Worm (Caenorhabditis elegans) whole organism, L1 larva: ENCODE results near the gene mev-1.

ENCODE experiments used
- Y116A8C.19 ChIP-seq: sonication (generic microtip); optimal IDR thresholded peaks from 2 replicates; lab custom pipeline; 2016; ENCODE audit warnings: missing compliant biosample characterization, missing genetic modification characterization, borderline replicate concordance
- aha-1 ChIP-seq: fragments of 150-350 bp; optimal IDR thresholded peaks from 2 replicates; lab custom pipeline; 2014; ENCODE audit warnings: missing biosample characterization, missing genetic modification characterization
- blmp-1 ChIP-seq: fragments of 150-350 bp; optimal IDR thresholded peaks from 2 replicates; lab custom pipeline; 2014; ENCODE audit warnings: missing biosample characterization, missing genetic modification characterization
- ceh-82 ChIP-seq, 3 experiments: fragments of 150-350 bp in 1 of 3; sonication (generic microtip) in 2 of 3; optimal IDR thresholded peaks; 2 replicates each; lab custom pipeline; 2014 to 2017; ENCODE audit warnings: missing biosample characterization in 3 of 3, missing genetic modification characterization in 3 of 3
- ceh-88 ChIP-seq: fragments of 200-800 bp; sonication (Bioruptor generic); IDR thresholded peaks from 2 replicates; pipeline ENCODE4 v1.3.6; 2022; ENCODE audit warnings: missing genetic modification characterization, missing compliant biosample characterization
- efl-1 ChIP-seq, 4 experiments: fragments of 150-350 bp; optimal IDR thresholded peaks in 3 of 4; peaks in 1 of 4; 1 replicate in 1 of 4; 2 replicates in 3 of 4; lab custom pipeline; 2014; ENCODE audit warnings: missing biosample characterization in 2 of 4, missing genetic modification characterization in 2 of 4, missing genetic modification reagents in 2 of 4
- efl-3 ChIP-seq: fragments of 200-800 bp; sonication (Bioruptor generic); optimal IDR thresholded peaks from 2 replicates; lab custom pipeline; 2018; ENCODE audit warnings: mild to moderate bottlenecking, missing genetic modification characterization, missing compliant biosample characterization
- egl-27 ChIP-seq, 2 experiments: fragments of 150-350 bp in 1 of 2; sonication (generic microtip); optimal IDR thresholded peaks; 3 replicates each; lab custom pipeline; 2017 to 2018; ENCODE audit warnings: missing biosample characterization in 2 of 2, missing genetic modification characterization in 2 of 2, missing genetic modification reagents in 2 of 2
- elt-2 ChIP-seq: sonication (generic microtip); optimal IDR thresholded peaks from 2 replicates; lab custom pipeline; 2016; ENCODE audit warnings: missing genetic modification characterization, mild to moderate bottlenecking, inconsistent platforms, missing compliant biosample characterization, missing genetic modification reagents
- elt-3 ChIP-seq, 6 experiments: fragments of 150-350 bp in 1 of 6; sonication (generic microtip); optimal IDR thresholded peaks; 2 replicates each; lab custom pipeline; 2017 to 2018; ENCODE audit warnings: missing biosample characterization in 6 of 6, missing genetic modification characterization in 6 of 6, inconsistent platforms in 1 of 6
- ets-5 ChIP-seq: fragments of 200-800 bp; sonication (Bioruptor generic); IDR thresholded peaks from 2 replicates; pipeline ENCODE4 v1.3.6; 2022; ENCODE audit warnings: missing genetic modification characterization, missing compliant biosample characterization
- fkh-10 ChIP-seq: sonication (generic microtip); optimal IDR thresholded peaks from 2 replicates; lab custom pipeline; 2017; ENCODE audit warnings: missing biosample characterization, missing genetic modification reagents, missing genetic modification characterization
- fkh-8 ChIP-seq: sonication (generic microtip); optimal IDR thresholded peaks from 2 replicates; lab custom pipeline; 2016; ENCODE audit warnings: mild to moderate bottlenecking, missing genetic modification characterization, missing compliant biosample characterization
- grh-1 ChIP-seq: fragments of 200-800 bp; sonication (Bioruptor generic); IDR thresholded peaks from 2 replicates; pipeline ENCODE4 v1.3.6; 2022; ENCODE audit warnings: missing genetic modification reagents, missing genetic modification characterization, missing compliant biosample characterization
- hlh-17 ChIP-seq: fragments of 200-800 bp; sonication (Bioruptor generic); optimal IDR thresholded peaks from 2 replicates; lab custom pipeline; 2018; ENCODE audit warnings: missing genetic modification characterization, mild to moderate bottlenecking, missing compliant biosample characterization, moderate library complexity, borderline replicate concordance
- hpl-2 ChIP-seq: fragments of 150-350 bp; optimal IDR thresholded peaks from 2 replicates; lab custom pipeline; 2014; ENCODE audit warnings: missing biosample characterization, missing genetic modification reagents, missing genetic modification characterization
- irx-1 ChIP-seq: sonication (generic microtip); optimal IDR thresholded peaks from 2 replicates; lab custom pipeline; 2016; ENCODE audit warnings: missing genetic modification characterization, missing compliant biosample characterization
- isw-1 ChIP-seq: fragments of 200-800 bp; sonication (Bioruptor generic); IDR thresholded peaks from 2 replicates; pipeline ENCODE4 v1.3.6; 2022; ENCODE audit warnings: missing genetic modification characterization, missing compliant biosample characterization
- lin-14 ChIP-seq: fragments of 200-800 bp; sonication (Bioruptor generic); optimal IDR thresholded peaks from 2 replicates; lab custom pipeline; 2018; ENCODE audit warnings: mild to moderate bottlenecking, missing genetic modification characterization, moderate library complexity, missing compliant biosample characterization
- lin-35 ChIP-seq, 2 experiments: fragments of 150-350 bp; optimal IDR thresholded peaks; 2 replicates each; lab custom pipeline; 2014; ENCODE audit warnings: missing biosample characterization in 2 of 2, missing genetic modification characterization in 2 of 2, missing genetic modification reagents in 2 of 2
- lsy-2 ChIP-seq, 2 experiments: fragments of 150-350 bp; optimal IDR thresholded peaks; 2 replicates each; lab custom pipeline; 2014; ENCODE audit warnings: missing biosample characterization in 2 of 2, missing genetic modification characterization in 2 of 2
- mab-9 ChIP-seq: fragments of 200-800 bp; sonication (Bioruptor generic); IDR thresholded peaks from 2 replicates; pipeline ENCODE4 v1.3.6; 2022; ENCODE audit warnings: missing genetic modification reagents, missing genetic modification characterization, missing compliant biosample characterization
- mdl-1 ChIP-seq, 2 experiments: fragments of 150-350 bp; optimal IDR thresholded peaks; 2 replicates each; lab custom pipeline; 2014 to 2017; ENCODE audit warnings: missing biosample characterization in 2 of 2, missing genetic modification characterization in 2 of 2, inconsistent platforms in 1 of 2
- mef-2 ChIP-seq: fragments of 150-350 bp; optimal IDR thresholded peaks from 2 replicates; lab custom pipeline; 2014; ENCODE audit warnings: missing biosample characterization, missing genetic modification characterization
- mep-1 ChIP-seq: fragments of 150-350 bp; optimal IDR thresholded peaks from 2 replicates; lab custom pipeline; 2014; ENCODE audit warnings: missing biosample characterization, missing genetic modification characterization
- nhr-19 ChIP-seq: fragments of 200-800 bp; sonication (Bioruptor generic); conservative IDR thresholded peaks from 2 replicates; pipeline ENCODE4 v1.3.6; 2022; ENCODE audit warnings: missing genetic modification characterization, missing compliant biosample characterization
- nhr-20 ChIP-seq: sonication (generic microtip); optimal IDR thresholded peaks from 2 replicates; lab custom pipeline; 2016; ENCODE audit warnings: mild to moderate bottlenecking, missing genetic modification characterization, missing compliant biosample characterization
- nhr-237 ChIP-seq: fragments of 150-350 bp; optimal IDR thresholded peaks from 2 replicates; lab custom pipeline; 2014; ENCODE audit warnings: missing biosample characterization, missing genetic modification characterization
- nhr-28 ChIP-seq: fragments of 150-350 bp; optimal IDR thresholded peaks from 2 replicates; lab custom pipeline; 2014; ENCODE audit warnings: missing biosample characterization, missing genetic modification characterization
- nhr-71 ChIP-seq: sonication (generic microtip); optimal IDR thresholded peaks from 2 replicates; lab custom pipeline; 2016; ENCODE audit warnings: mild to moderate bottlenecking, missing genetic modification characterization, moderate library complexity, missing compliant biosample characterization
- nhr-77 ChIP-seq: fragments of 150-350 bp; optimal IDR thresholded peaks from 2 replicates; lab custom pipeline; 2014; ENCODE audit warnings: missing biosample characterization, missing genetic modification characterization
- nhr-85 ChIP-seq: sonication (generic microtip); peaks from one replicate; lab custom pipeline; 2016; ENCODE audit warnings: missing genetic modification characterization, inconsistent platforms, missing compliant biosample characterization
- pax-3 ChIP-seq: fragments of 200-800 bp; sonication (Bioruptor generic); optimal IDR thresholded peaks from 2 replicates; lab custom pipeline; 2018; ENCODE audit warnings: mild to moderate bottlenecking, missing genetic modification characterization, moderate library complexity, missing compliant biosample characterization
- rnt-1 ChIP-seq: sonication (generic microtip); optimal IDR thresholded peaks from 2 replicates; lab custom pipeline; 2016; ENCODE audit warnings: mild to moderate bottlenecking, missing genetic modification characterization, moderate library complexity, missing compliant biosample characterization
- snu-23 ChIP-seq: sonication (generic microtip); optimal IDR thresholded peaks from 2 replicates; lab custom pipeline; 2016; ENCODE audit warnings: missing genetic modification characterization, missing compliant biosample characterization
- swsn-7 ChIP-seq: sonication (generic microtip); optimal IDR thresholded peaks from 2 replicates; lab custom pipeline; 2016; ENCODE audit warnings: missing genetic modification characterization, missing compliant biosample characterization
- unc-130 ChIP-seq: fragments of 150-350 bp; optimal IDR thresholded peaks from 2 replicates; lab custom pipeline; 2017; ENCODE audit warnings: missing biosample characterization, missing genetic modification characterization, inconsistent platforms
- unc-30 ChIP-seq: sonication (generic microtip); optimal IDR thresholded peaks from 2 replicates; lab custom pipeline; 2017; ENCODE audit warnings: missing biosample characterization, missing genetic modification characterization
- unc-62 ChIP-seq: fragments of 150-350 bp; optimal IDR thresholded peaks from 2 replicates; lab custom pipeline; 2014; ENCODE audit warnings: missing biosample characterization, missing genetic modification reagents, missing genetic modification characterization
- vab-15 ChIP-seq: sonication (generic microtip); optimal IDR thresholded peaks from 2 replicates; lab custom pipeline; 2017; ENCODE audit warnings: missing genotype, mild to moderate bottlenecking, missing genetic modification characterization, missing compliant biosample characterization

Gene mev-1

DNA sequence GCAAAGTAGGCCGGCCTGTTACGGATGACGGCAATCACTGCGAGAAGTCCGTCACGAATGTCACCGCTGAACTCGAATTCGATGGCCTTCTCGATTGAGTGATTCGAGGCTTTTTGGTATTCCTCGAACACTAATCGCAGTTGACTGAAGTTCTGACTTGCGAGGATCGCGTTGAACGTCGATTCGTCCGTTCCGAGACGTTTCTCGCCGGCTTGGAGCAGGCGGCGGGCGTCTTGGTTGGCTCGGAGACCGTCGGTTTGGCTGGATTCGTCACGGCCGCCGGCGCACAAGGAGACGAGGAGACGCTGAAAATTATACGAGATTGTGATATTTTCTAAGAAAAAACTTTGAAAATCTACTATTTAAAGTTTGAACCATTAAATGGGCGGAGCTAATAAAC is 7.8 kb upstream of the mev-1 start:
- no peak for TF ChIP-seq mef-2
- no peak for TF ChIP-seq lin-35 (GFP tag; optimal IDR thresholded peaks at IDR 0.05; lab: Kevin White, UChicago)
- TF ChIP-seq grh-1 (GFP tag; lab: Robert Waterston, UW) = no peak
- TF ChIP-seq hlh-17 (GFP tag; lab: Kevin White, UChicago) = no peak
- no peak for TF ChIP-seq ets-5
- TF ChIP-seq aha-1 (tag; lab: Kevin White, UChicago) = no peak

- TF ChIP-seq snu-23 (GFP tag; lab: Kevin White, UChicago) (peak; percentile 35), unc-130 (tag; lab: Kevin White, UChicago) (no peak), nhr-20 (tag; lab: Kevin White, UChicago) (peak; percentile 10), pax-3 (tag; lab: Kevin White, UChicago) (no peak), elt-3 (tag; optimal IDR thresholded peaks at IDR 0.05; lab: Kevin White, UChicago) (no peak), lsy-2 (tag; optimal IDR thresholded peaks at IDR 0.05; lab: Kevin White, UChicago) (peak in 1 of 2 experiments; percentile 1), efl-1 (optimal IDR thresholded peaks at IDR 0.05; lab: Kevin White, UChicago) (peak in 1 of 2 experiments; percentile 15), efl-1 (GFP tag; optimal IDR thresholded peaks at IDR 0.05 in 1 of 2; lab: Kevin White, UChicago) (no peak), unc-30 (no peak), mep-1 (tag; lab: Kevin White, UChicago) (peak; percentile 31), swsn-7 (tag; lab: Kevin White, UChicago) (no peak), grh-1 (GFP tag; lab: Robert Waterston, UW) (no peak), ceh-88 (no peak), ets-5 (no peak), blmp-1 (peak; percentile 41), mab-9 (GFP tag; lab: Robert Waterston, UW) (no peak), fkh-8 (tag; lab: Kevin White, UChicago) (no peak), elt-2 (tag; lab: Kevin White, UChicago) (no peak), nhr-237 (tag; lab: Kevin White, UChicago) (no peak), lin-14 (GFP tag; lab: Kevin White, UChicago) (peak; percentile 54), ceh-82 (tag; optimal IDR thresholded peaks at IDR 0.05; lab: Kevin White, UChicago) (no peak), unc-62 (no peak), nhr-71 (tag; lab: Kevin White, UChicago) (peak; percentile 27), isw-1 (GFP tag; lab: Robert Waterston, UW) (no peak), nhr-85 (tag; lab: Kevin White, UChicago) (peak; percentile 69), vab-15 (tag; lab: Kevin White, UChicago) (no peak), efl-3 (GFP tag; lab: Kevin White, UChicago) (no peak), hpl-2 (GFP tag; lab: Kevin White, UChicago) (no peak), fkh-10 (GFP tag; lab: Kevin White, UChicago) (no peak), irx-1 (tag; lab: Kevin White, UChicago) (no peak), egl-27 (tag; optimal IDR thresholded peaks at IDR 0.05; lab: Kevin White, UChicago) (peak in 1 of 2 experiments; percentile 35)
Observed at ce11 chrIII:10328565-10329541, 5.2 kb upstream of the mev-1 start.

DNA sequence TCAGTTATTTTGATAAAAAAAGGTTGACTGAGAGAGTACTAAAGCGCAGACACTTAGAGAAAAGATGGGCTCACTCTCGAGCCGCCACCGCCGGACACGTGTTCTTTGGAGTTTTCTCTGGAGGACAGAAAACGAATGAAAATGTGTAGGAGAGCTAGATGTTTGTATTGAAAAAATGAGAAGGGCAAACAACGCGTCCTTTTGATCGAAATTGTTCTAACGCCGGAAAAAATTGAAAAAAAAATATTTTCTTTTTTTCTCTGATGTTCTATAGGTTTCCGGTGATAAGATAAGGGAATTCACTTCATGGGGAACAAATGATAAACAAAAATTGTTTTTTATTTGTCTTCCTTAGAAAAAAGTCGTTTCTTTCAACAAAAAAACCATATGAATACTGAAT is 4.3 kb upstream of the mev-1 start:
- peak; percentile 19 for TF ChIP-seq rnt-1 (tag; lab: Kevin White, UChicago)
- peak; percentile 7 for TF ChIP-seq blmp-1
- no peak for TF ChIP-seq nhr-71 (tag; lab: Kevin White, UChicago)
- no peak for TF ChIP-seq nhr-28 (tag; lab: Kevin White, UChicago)
- TF ChIP-seq nhr-77 = no peak
- no peak for TF ChIP-seq efl-1 (optimal IDR thresholded peaks at IDR 0.05; lab: Kevin White, UChicago)
- peak in 1 of 2 experiments; percentile 10 for TF ChIP-seq efl-1 (GFP tag; optimal IDR thresholded peaks at IDR 0.05 in 1 of 2; lab: Kevin White, UChicago)
- TF ChIP-seq lin-35 (GFP tag; optimal IDR thresholded peaks at IDR 0.05; lab: Kevin White, UChicago) = peak in 1 of 2 experiments; percentile 6
- TF ChIP-seq mdl-1 (tag; optimal IDR thresholded peaks at IDR 0.05; lab: Kevin White, UChicago) = peak in 1 of 2 experiments; percentile 38
- TF ChIP-seq nhr-19 (GFP tag; lab: Robert Waterston, UW) = no peak
- TF ChIP-seq elt-3 (tag; optimal IDR thresholded peaks at IDR 0.05; lab: Kevin White, UChicago) = peak in 2 of 6 experiments; percentile 34 to 82
- no peak for TF ChIP-seq Y116A8C.19
- peak; percentile 56 for TF ChIP-seq lin-14 (GFP tag; lab: Kevin White, UChicago)
- peak in 1 of 2 experiments; percentile 6 for TF ChIP-seq lsy-2 (tag; optimal IDR thresholded peaks at IDR 0.05; lab: Kevin White, UChicago)
- TF ChIP-seq, all 84 proteins: peak for 8
